Fruit fly (Drosophila melanogaster) whole organism, adult: ENCODE data around the gene Amnionless.

ENCODE experiments used
- CG11617 ChIP-seq: fragments of 200-800 bp; sonication (Bioruptor generic); optimal IDR thresholded peaks from 2 replicates; lab custom pipeline; 2017; ENCODE audit warnings: mild to moderate bottlenecking, missing biosample characterization, missing genetic modification reagents, missing genetic modification characterization
- CG12768 ChIP-seq: fragments of 200-800 bp; sonication (Bioruptor generic); optimal IDR thresholded peaks from 2 replicates; lab custom pipeline; 2017; ENCODE audit warnings: missing biosample characterization, missing genetic modification characterization, mild to moderate bottlenecking, moderate library complexity, missing genetic modification reagents
- CG33017 ChIP-seq: fragments of 200-800 bp; sonication (Bioruptor generic); optimal IDR thresholded peaks from 2 replicates; lab custom pipeline; 2018; ENCODE audit warnings: missing biosample characterization, mild to moderate bottlenecking, missing genetic modification characterization, moderate library complexity
- Clk ChIP-seq: fragments of 200-800 bp; sonication (Bioruptor generic); optimal IDR thresholded peaks from 2 replicates; lab custom pipeline; 2017; ENCODE audit warnings: missing biosample characterization, missing genetic modification characterization
- Crg-1 ChIP-seq: fragments of 200-800 bp; sonication (Bioruptor generic); optimal IDR thresholded peaks from 2 replicates; lab custom pipeline; 2016; ENCODE audit warnings: missing biosample characterization, missing genetic modification characterization
- bab1 ChIP-seq: fragments of 200-800 bp; sonication (Bioruptor generic); optimal IDR thresholded peaks from 3 replicates; lab custom pipeline; 2019; ENCODE audit warnings: missing biosample characterization, mild to moderate bottlenecking, missing genetic modification characterization, moderate library complexity
- cic ChIP-seq: fragments of 200-800 bp; sonication (Bioruptor generic); optimal IDR thresholded peaks from 2 replicates; lab custom pipeline; 2017; ENCODE audit warnings: missing biosample characterization, mild to moderate bottlenecking, missing genetic modification characterization, moderate library complexity
- kay ChIP-seq: fragments of 200-800 bp; sonication (Bioruptor generic); peaks from one replicate; lab custom pipeline; 2016; ENCODE audit warnings: missing biosample characterization, missing genetic modification characterization, borderline replicate concordance
- tj ChIP-seq: fragments of 200-800 bp; sonication (Bioruptor generic); optimal IDR thresholded peaks from 3 replicates; lab custom pipeline; 2017; ENCODE audit warnings: missing biosample characterization, mild to moderate bottlenecking, missing genetic modification characterization, moderate library complexity

dm6 chr2L:250507-251215, 38.3 kb downstream of the Amnionless start, which contains the start of gene kis:
- peak; percentile 46 for TF ChIP-seq CG33017 (tag; lab: Kevin White, UChicago)
- TF ChIP-seq CG12768 (GFP tag; lab: Kevin White, UChicago), result peak; percentile 8
- peak; percentile 9 for TF ChIP-seq Clk (GFP tag; lab: Kevin White, UChicago)
- TF ChIP-seq Crg-1 (GFP tag; lab: Kevin White, UChicago), result peak; percentile 34
- TF ChIP-seq bab1 (GFP tag; lab: Kevin White, UChicago), result peak; percentile 75
- TF ChIP-seq kay (GFP tag; lab: Kevin White, UChicago), result no peak
- TF ChIP-seq cic (GFP tag; lab: Kevin White, UChicago), result no peak
- TF ChIP-seq tj, result no peak
- TF ChIP-seq CG11617, result peak; percentile 46
